Fruit fly (Drosophila melanogaster) whole organism, embryonic: ENCODE data around the gene CG4074.

Experiments
- CG10147 ChIP-seq: fragments of 200-800 bp; sonication (Bioruptor generic); optimal IDR thresholded peaks from 2 replicates; lab custom pipeline; 2019; ENCODE audit warnings: missing biosample characterization, mild to moderate bottlenecking, missing genetic modification characterization, moderate library complexity
- CG10431 ChIP-seq: fragments of 200-800 bp; sonication (Bioruptor generic); optimal IDR thresholded peaks from 3 replicates; lab custom pipeline; 2018; ENCODE audit warnings: missing biosample characterization, mild to moderate bottlenecking, missing genetic modification characterization
- CG11696 ChIP-seq: fragments of 200-800 bp; sonication (Bioruptor generic); IDR thresholded peaks from 2 replicates; pipeline ENCODE4 v1.3.6; 2022; ENCODE audit warnings: missing biosample characterization, missing genetic modification characterization
- CG12219 ChIP-seq: fragments of 200-800 bp; sonication (Bioruptor generic); optimal IDR thresholded peaks from 3 replicates; lab custom pipeline; 2018; ENCODE audit warnings: missing biosample characterization, mild to moderate bottlenecking, missing genetic modification characterization
- CG13624 ChIP-seq: fragments of 200-800 bp; sonication (Bioruptor generic); optimal IDR thresholded peaks from 2 replicates; lab custom pipeline; 2016; ENCODE audit warnings: missing biosample characterization, missing genetic modification characterization
- CG14860 ChIP-seq: fragments of 200-800 bp; sonication (Bioruptor generic); IDR thresholded peaks from 3 replicates; pipeline ENCODE4 v1.3.6; 2022; ENCODE audit warnings: missing biosample characterization, missing genetic modification characterization; ENCODE audit not compliant: partially characterized antibody
- CG1603 ChIP-seq: fragments of 200-800 bp; sonication (Bioruptor generic); optimal IDR thresholded peaks from 2 replicates; lab custom pipeline; 2019; ENCODE audit warnings: missing biosample characterization, mild to moderate bottlenecking, missing genetic modification characterization, moderate library complexity
- CG17186 ChIP-seq: fragments of 200-800 bp; sonication (Bioruptor generic); optimal IDR thresholded peaks from 3 replicates; lab custom pipeline; 2017; ENCODE audit warnings: missing biosample characterization, missing genetic modification reagents, missing genetic modification characterization
- CG17802 ChIP-seq: fragments of 200-800 bp; sonication (Bioruptor generic); optimal IDR thresholded peaks from 2 replicates; lab custom pipeline; 2018; ENCODE audit warnings: missing biosample characterization, mild to moderate bottlenecking, missing genetic modification characterization, moderate library complexity
- CG6272 ChIP-seq: fragments of 200-800 bp; sonication (Bioruptor generic); IDR thresholded peaks from 2 replicates; pipeline ENCODE4 v1.3.6; 2022; ENCODE audit warnings: missing biosample characterization, missing genetic modification characterization
- CG6791 ChIP-seq: fragments of 200-800 bp; sonication (Bioruptor generic); IDR thresholded peaks from 3 replicates; pipeline ENCODE4 v1.3.6; 2022; ENCODE audit warnings: missing biosample characterization, missing genetic modification characterization; ENCODE audit not compliant: partially characterized antibody
- D19B ChIP-seq: fragments of 200-800 bp; sonication (Bioruptor generic); optimal IDR thresholded peaks from 2 replicates; lab custom pipeline; 2017; ENCODE audit warnings: missing biosample characterization, mild to moderate bottlenecking, missing genetic modification characterization
- Dll ChIP-seq: fragments of 200-800 bp; sonication (Bioruptor generic); IDR thresholded peaks from 4 replicates; pipeline ENCODE4 v1.3.6; 2022; ENCODE audit warnings: missing biosample characterization, missing genetic modification characterization; ENCODE audit not compliant: partially characterized antibody
- Ets65A ChIP-seq: fragments of 200-800 bp; sonication (Bioruptor generic); peaks from one replicate; lab custom pipeline; 2016; ENCODE audit warnings: missing biosample characterization, missing genetic modification characterization
- Ets97D ChIP-seq: fragments of 200-800 bp; sonication (Bioruptor generic); optimal IDR thresholded peaks from 3 replicates; lab custom pipeline; 2016; ENCODE audit warnings: missing biosample characterization, missing genetic modification characterization
- Fer1 ChIP-seq: fragments of 200-800 bp; sonication (Bioruptor generic); optimal IDR thresholded peaks from 2 replicates; lab custom pipeline; 2017; ENCODE audit warnings: missing biosample characterization, mild to moderate bottlenecking, missing genetic modification characterization
- HLH4C ChIP-seq: fragments of 200-800 bp; sonication (Bioruptor generic); IDR thresholded peaks from 3 replicates; pipeline ENCODE4 v1.3.6; 2022; ENCODE audit warnings: missing biosample characterization, missing genetic modification characterization; ENCODE audit not compliant: partially characterized antibody
- HLHmδ ChIP-seq: fragments of 200-800 bp; sonication (Bioruptor generic); optimal IDR thresholded peaks from 2 replicates; lab custom pipeline; 2018; ENCODE audit warnings: missing biosample characterization, mild to moderate bottlenecking, missing genetic modification characterization, moderate library complexity
- Med ChIP-seq: fragments of 200-800 bp; sonication (Bioruptor generic); peaks from one replicate; lab custom pipeline; 2016; ENCODE audit warnings: missing biosample characterization, missing genetic modification characterization, mild to moderate bottlenecking, inconsistent platforms, moderate library complexity
- Rx ChIP-seq: fragments of 200-800 bp; sonication (Bioruptor generic); IDR thresholded peaks from 2 replicates; pipeline ENCODE4 v1.3.6; 2022; ENCODE audit warnings: missing biosample characterization, missing genetic modification characterization
- Sin3A ChIP-seq: fragments of >200 bp; optimal IDR thresholded peaks from 2 replicates; lab custom pipeline; 2018
- Six4 ChIP-seq: fragments of 200-800 bp; sonication (Bioruptor generic); optimal IDR thresholded peaks from 2 replicates; lab custom pipeline; 2016; ENCODE audit warnings: missing biosample characterization, missing genetic modification characterization
- Sry-δ ChIP-seq: fragments of 200-800 bp; sonication (Bioruptor generic); optimal IDR thresholded peaks from 2 replicates; lab custom pipeline; 2016; ENCODE audit warnings: missing biosample characterization, missing genetic modification characterization
- Taf1 ChIP-seq: fragments of 200-800 bp; sonication (Bioruptor generic); IDR thresholded peaks from 2 replicates; pipeline ENCODE4 v1.3.6; 2022; ENCODE audit warnings: missing biosample characterization, missing genetic modification characterization
- chm ChIP-seq: fragments of 200-800 bp; sonication (Bioruptor generic); IDR thresholded peaks from 2 replicates; pipeline ENCODE4 v1.3.6; 2022; ENCODE audit warnings: missing biosample characterization, missing genetic modification characterization
- ci ChIP-seq: fragments of 200-800 bp; sonication (Bioruptor generic); IDR thresholded peaks from 3 replicates; pipeline ENCODE4 v1.3.6; 2022; ENCODE audit warnings: missing biosample characterization, missing genetic modification characterization
- crol ChIP-seq: fragments of 200-800 bp; sonication (Bioruptor generic); IDR thresholded peaks from 2 replicates; pipeline ENCODE4 v1.3.6; 2022; ENCODE audit warnings: missing biosample characterization, missing genetic modification characterization
- crp ChIP-seq, 2 experiments: fragments of 200-800 bp; sonication (Bioruptor generic); optimal IDR thresholded peaks; 2 replicates in 1 of 2; 3 replicates in 1 of 2; lab custom pipeline; 2017; ENCODE audit warnings: missing biosample characterization in 2 of 2, missing genetic modification characterization in 2 of 2, mild to moderate bottlenecking in 1 of 2, moderate library complexity in 1 of 2
- ewg ChIP-seq: fragments of 200-800 bp; sonication (Bioruptor generic); optimal IDR thresholded peaks from 3 replicates; lab custom pipeline; 2017; ENCODE audit warnings: mild to moderate bottlenecking, missing biosample characterization, missing genetic modification reagents, missing genetic modification characterization
- gcm ChIP-seq: fragments of 200-800 bp; sonication (Bioruptor generic); optimal IDR thresholded peaks from 2 replicates; lab custom pipeline; 2019; ENCODE audit warnings: missing biosample characterization, mild to moderate bottlenecking, missing genetic modification characterization, moderate library complexity
- hb ChIP-seq: fragments of 200-800 bp; sonication (Bioruptor generic); IDR thresholded peaks from 3 replicates; pipeline ENCODE4 v1.3.6; 2022; ENCODE audit warnings: missing biosample characterization, missing genetic modification characterization; ENCODE audit not compliant: partially characterized antibody
- hkb ChIP-seq, 2 experiments: fragments of 200-800 bp in 1 of 2; fragments of >200 bp in 1 of 2; sonication (Bioruptor generic) in 1 of 2; IDR thresholded peaks in 1 of 2; optimal IDR thresholded peaks in 1 of 2; 2 replicates each; pipeline versions ENCODE4 v1.3.6 to Lab custom; 2017 to 2022; ENCODE audit warnings: missing biosample characterization in 1 of 2, missing genetic modification characterization in 1 of 2
- insv ChIP-seq, 2 experiments: fragments of 200-800 bp; sonication (Bioruptor generic); optimal IDR thresholded peaks; 3 replicates each; lab custom pipeline; 2016 to 2018; ENCODE audit warnings: missing biosample characterization in 2 of 2, missing genetic modification characterization in 2 of 2
- inv ChIP-seq: fragments of 200-800 bp; sonication (Bioruptor generic); IDR thresholded peaks from 2 replicates; pipeline ENCODE4 v1.3.6; 2022; ENCODE audit warnings: missing biosample characterization, missing genetic modification characterization; ENCODE audit not compliant: partially characterized antibody
- knrl ChIP-seq: fragments of 200-800 bp; sonication (Bioruptor generic); IDR thresholded peaks from 3 replicates; pipeline ENCODE4 v1.3.6; 2022; ENCODE audit warnings: missing biosample characterization, missing genetic modification characterization; ENCODE audit not compliant: partially characterized antibody
- oc ChIP-seq: fragments of 200-800 bp; sonication (Bioruptor generic); optimal IDR thresholded peaks from 2 replicates; lab custom pipeline; 2018; ENCODE audit warnings: missing biosample characterization, mild to moderate bottlenecking, missing genetic modification characterization, moderate library complexity
- pfk ChIP-seq: fragments of 200-800 bp; sonication (Bioruptor generic); optimal IDR thresholded peaks from 2 replicates; lab custom pipeline; 2018; ENCODE audit warnings: missing biosample characterization, mild to moderate bottlenecking, missing genetic modification characterization, moderate library complexity
- phol ChIP-seq: fragments of 200-800 bp; sonication (Bioruptor generic); optimal IDR thresholded peaks from 3 replicates; lab custom pipeline; 2018; ENCODE audit warnings: missing biosample characterization, mild to moderate bottlenecking, missing genetic modification characterization, moderate library complexity
- pum ChIP-seq: fragments of 200-800 bp; sonication (Bioruptor generic); optimal IDR thresholded peaks from 2 replicates; lab custom pipeline; 2016; ENCODE audit warnings: missing biosample characterization, missing genetic modification characterization
- rib ChIP-seq: fragments of 200-800 bp; sonication (Bioruptor generic); IDR thresholded peaks from 2 replicates; pipeline ENCODE4 v1.3.6; 2022; ENCODE audit warnings: missing biosample characterization, missing genetic modification characterization
- ssp ChIP-seq: fragments of 200-800 bp; sonication (Bioruptor generic); IDR thresholded peaks from 2 replicates; pipeline ENCODE4 v1.3.6; 2022; ENCODE audit warnings: missing biosample characterization, missing genetic modification characterization
- twi ChIP-seq: fragments of 200-800 bp; optimal IDR thresholded peaks from 2 replicates; lab custom pipeline; 2019; ENCODE audit warnings: missing biosample characterization, mild to moderate bottlenecking, missing genetic modification characterization, moderate library complexity
- usp ChIP-seq: fragments of >200 bp; optimal IDR thresholded peaks from 2 replicates; lab custom pipeline; 2017; ENCODE audit warnings: missing biosample characterization, missing genetic modification characterization
- vnd ChIP-seq: fragments of 200-800 bp; sonication (Bioruptor generic); IDR thresholded peaks from 3 replicates; pipeline ENCODE4 v1.3.6; 2022; ENCODE audit warnings: missing biosample characterization, missing genetic modification characterization; ENCODE audit not compliant: partially characterized antibody
- zen ChIP-seq: fragments of 200-800 bp; sonication (Bioruptor generic); optimal IDR thresholded peaks from 3 replicates; lab custom pipeline; 2018; ENCODE audit warnings: missing biosample characterization, mild to moderate bottlenecking, missing genetic modification characterization, moderate library complexity
- zf30C ChIP-seq: fragments of 200-800 bp; sonication (Bioruptor generic); optimal IDR thresholded peaks from 3 replicates; lab custom pipeline; 2018; ENCODE audit warnings: missing biosample characterization, mild to moderate bottlenecking, missing genetic modification characterization

Gene CG4074

dm6 chr3L:20792693-20793092, 23.4 kb upstream of the CG4074 start, which contains the start of gene Six4 (continued):
- TF ChIP-seq Ets97D (GFP tag; lab: Kevin White, UChicago) = peak; percentile 83
- no peak for TF ChIP-seq pum
- no peak for TF ChIP-seq D19B (GFP tag; lab: Kevin White, UChicago)
- no peak for TF ChIP-seq vnd (GFP tag; lab: Robert Waterston, UW)
- peak; percentile 62 for TF ChIP-seq chm (GFP tag; lab: Robert Waterston, UW)
- peak; percentile 34 for TF ChIP-seq Med (GFP tag; lab: Kevin White, UChicago)
- TF ChIP-seq CG10147 (GFP tag; lab: Kevin White, UChicago) = no peak
- no peak for TF ChIP-seq hkb (optimal IDR thresholded peaks at IDR 0.05; lab: Kevin White, UChicago)
- TF ChIP-seq hkb (GFP tag; IDR thresholded peaks at IDR 0.05; lab: Robert Waterston, UW) = no peak
- peak; percentile 56 for TF ChIP-seq phol (tag; lab: Kevin White, UChicago)
- TF ChIP-seq insv (GFP tag; optimal IDR thresholded peaks at IDR 0.05; lab: Kevin White, UChicago) = peak in 1 of 2 experiments; percentile 21
- TF ChIP-seq CG12219 (GFP tag; lab: Kevin White, UChicago) = peak; percentile 15
- TF ChIP-seq oc (tag; lab: Kevin White, UChicago) = no peak
- no peak for TF ChIP-seq Taf1 (GFP tag; lab: Robert Waterston, UW)

- TF ChIP-seq crp (GFP tag; optimal IDR thresholded peaks at IDR 0.05; lab: Kevin White, UChicago) (no peak), pfk (peak; percentile 3), Ets65A (GFP tag; lab: Kevin White, UChicago) (peak; percentile 30), CG17802 (tag; lab: Kevin White, UChicago) (no peak), zen (tag; lab: Kevin White, UChicago) (no peak), twi (peak; percentile 99), Six4 (GFP tag; lab: Kevin White, UChicago) (peak; percentile 23), Med (GFP tag; lab: Kevin White, UChicago) (peak; percentile 35), HLHmδ (GFP tag; lab: Kevin White, UChicago) (peak; percentile 52), Rx (GFP tag; lab: Robert Waterston, UW) (no peak), crol (peak; percentile 91), HLH4C (GFP tag; lab: Robert Waterston, UW) (0 out of 3 replicates have a peak, but pooled peaks have one; percentile 30), CG11696 (GFP tag; lab: Robert Waterston, UW) (0 out of 2 replicates have a peak, but pooled peaks have one; percentile 23), gcm (GFP tag; lab: Kevin White, UChicago) (peak; percentile 75), Dll (GFP tag; lab: Robert Waterston, UW) (0 out of 4 replicates have a peak, but pooled peaks have one; percentile 25), ewg (peak; percentile 46), ci (GFP tag; lab: Robert Waterston, UW) (0 out of 3 replicates have a peak, but pooled peaks have one; percentile 24)
Measured at dm6 chr3L:20789299-20789698, 20.0 kb upstream of the CG4074 start.

dm6 chr3L:20787835-20788380, 18.6 kb upstream of the CG4074 start, which contains the start of gene CG11396:
Gene CG11396, minus strand, starts transcription at chr3L:20788137.
- peak; percentile 90 for TF ChIP-seq inv (GFP tag; lab: Robert Waterston, UW)
- TF ChIP-seq CG17186 (GFP tag; lab: Kevin White, UChicago) = peak; percentile 4
- peak; percentile 43 for TF ChIP-seq Sin3A
- 0 out of 2 replicates have a peak, but pooled peaks have one; percentile 14 for TF ChIP-seq rib (GFP tag; lab: Robert Waterston, UW)
- no peak for TF ChIP-seq usp (GFP tag; lab: Kevin White, UChicago)
- TF ChIP-seq Sry-δ (GFP tag; lab: Kevin White, UChicago) = peak; percentile 94
- TF ChIP-seq ssp (GFP tag; lab: Robert Waterston, UW) = no peak
- TF ChIP-seq knrl (GFP tag; lab: Robert Waterston, UW) = peak; percentile 93
- peak; percentile 14 for TF ChIP-seq CG13624 (GFP tag; lab: Kevin White, UChicago)
- no peak for TF ChIP-seq CG6272
- TF ChIP-seq hb = peak; percentile 86
- TF ChIP-seq CG1603 (tag; lab: Kevin White, UChicago) = peak; percentile 46
- peak; percentile 20 for TF ChIP-seq Ets97D (GFP tag; lab: Kevin White, UChicago)
- TF ChIP-seq Fer1 = peak; percentile 13
- peak; percentile 96 for TF ChIP-seq CG6791 (GFP tag; lab: Robert Waterston, UW)
- TF ChIP-seq CG10431 = no peak
- TF ChIP-seq zf30C (GFP tag; lab: Kevin White, UChicago) = no peak
- TF ChIP-seq CG14860 (GFP tag; lab: Robert Waterston, UW) = peak; percentile 86
